Fruit fly (Drosophila melanogaster) S2 (cell line): ENCODE results near the gene Smg5.

Experiments
- CG8478 ChIP-seq: fragments of >200 bp; optimal IDR thresholded peaks from 2 replicates; lab custom pipeline; 2018
- CTCF ChIP-seq, 2 experiments: fragments of >200 bp; optimal IDR thresholded peaks; 2 replicates each; lab custom pipeline; 2018

dm6 chr2L:13873147-13873546, 31.3 kb downstream of the Smg5 start:
- TF ChIP-seq CTCF (optimal IDR thresholded peaks at IDR 0.05; lab: Kevin White, UChicago): no peak
- no peak for TF ChIP-seq CG8478 (lab: Kevin White, UChicago)
